Worm (Caenorhabditis elegans) whole organism, L3 larva: ENCODE results near the gene T18D3.5.

Experiments used
- elt-2 ChIP-seq: sonication (generic microtip); optimal IDR thresholded peaks from 2 replicates; lab custom pipeline; 2016; ENCODE audit warnings: missing genetic modification reagents, mild to moderate bottlenecking, missing genetic modification characterization, missing compliant biosample characterization
- hmg-11 ChIP-seq: sonication (generic microtip); optimal IDR thresholded peaks from 2 replicates; lab custom pipeline; 2016; ENCODE audit warnings: missing genetic modification characterization, missing compliant biosample characterization
- lin-15B ChIP-seq: fragments of 150-350 bp; optimal IDR thresholded peaks from 2 replicates; lab custom pipeline; 2014; ENCODE audit warnings: missing biosample characterization, missing genetic modification characterization
- mdl-1 ChIP-seq: fragments of 150-350 bp; optimal IDR thresholded peaks from 2 replicates; lab custom pipeline; 2014; ENCODE audit warnings: missing biosample characterization, missing genetic modification characterization
- nfya-1 ChIP-seq: sonication (generic microtip); optimal IDR thresholded peaks from 2 replicates; lab custom pipeline; 2017; ENCODE audit warnings: missing genetic modification characterization, mild to moderate bottlenecking, missing compliant biosample characterization, antibody characterized with exemption, moderate library complexity; ENCODE audit not compliant: insufficient read depth
- nhr-11 ChIP-seq: fragments of 150-350 bp; optimal IDR thresholded peaks from 2 replicates; lab custom pipeline; 2014; ENCODE audit warnings: missing biosample characterization, missing genetic modification characterization
- nhr-12 ChIP-seq: fragments of 150-350 bp; optimal IDR thresholded peaks from 2 replicates; lab custom pipeline; 2014; ENCODE audit warnings: missing biosample characterization, missing genetic modification characterization
- nhr-25 ChIP-seq: sonication (generic microtip); optimal IDR thresholded peaks from 2 replicates; lab custom pipeline; 2017; ENCODE audit warnings: missing biosample characterization, missing genetic modification characterization
- nhr-67 ChIP-seq: fragments of 150-350 bp; optimal IDR thresholded peaks from 2 replicates; lab custom pipeline; 2014; ENCODE audit warnings: missing biosample characterization, missing genetic modification characterization
- nhr-77 ChIP-seq: fragments of 150-350 bp; optimal IDR thresholded peaks from 2 replicates; lab custom pipeline; 2014; ENCODE audit warnings: missing biosample characterization, missing genetic modification characterization
- tbx-2 ChIP-seq: sonication (generic microtip); optimal IDR thresholded peaks from 2 replicates; lab custom pipeline; 2016; ENCODE audit warnings: mild to moderate bottlenecking, missing genetic modification characterization, missing compliant biosample characterization
- ztf-4 ChIP-seq: fragments of 150-350 bp; optimal IDR thresholded peaks from 2 replicates; lab custom pipeline; 2014; ENCODE audit warnings: missing biosample characterization, missing genetic modification characterization

- TF ChIP-seq ztf-4 (tag; lab: Kevin White, UChicago) (no peak), elt-2 (tag; lab: Kevin White, UChicago) (no peak), nfya-1 (tag; lab: Kevin White, UChicago) (no peak), hmg-11 (tag; lab: Kevin White, UChicago) (no peak), nhr-25 (no peak), nhr-77 (tag; lab: Kevin White, UChicago) (no peak), lin-15B (tag; lab: Kevin White, UChicago) (no peak), nhr-67 (tag; lab: Kevin White, UChicago) (no peak), mdl-1 (no peak), tbx-2 (tag; lab: Kevin White, UChicago) (no peak), nhr-12 (tag; lab: Kevin White, UChicago) (no peak), nhr-11 (no peak)
Measured at ce11 chrX:12436486-12436885, 27.1 kb upstream of the T18D3.5 start.
